Fruit fly (Drosophila melanogaster) whole organism, embryonic: ENCODE measurements around the gene BRWD3.

Experiments used
- CG11696 ChIP-seq: fragments of 200-800 bp; sonication (Bioruptor generic); IDR thresholded peaks from 2 replicates; pipeline ENCODE4 v1.3.6; 2022; ENCODE audit warnings: missing biosample characterization, missing genetic modification characterization
- CG12219 ChIP-seq: fragments of 200-800 bp; sonication (Bioruptor generic); optimal IDR thresholded peaks from 3 replicates; lab custom pipeline; 2018; ENCODE audit warnings: missing biosample characterization, mild to moderate bottlenecking, missing genetic modification characterization
- CG12744 ChIP-seq: fragments of 200-800 bp; sonication (Bioruptor generic); optimal IDR thresholded peaks from 2 replicates; lab custom pipeline; 2016; ENCODE audit warnings: missing biosample characterization, missing genetic modification characterization
- CG12942 ChIP-seq: fragments of 200-800 bp; sonication (Bioruptor generic); optimal IDR thresholded peaks from 3 replicates; lab custom pipeline; 2016; ENCODE audit warnings: missing biosample characterization, missing genetic modification characterization
- CG13775 ChIP-seq: fragments of 200-800 bp; sonication (Bioruptor generic); optimal IDR thresholded peaks from 3 replicates; lab custom pipeline; 2017; ENCODE audit warnings: missing biosample characterization, mild to moderate bottlenecking, missing genetic modification characterization
- CG14965 ChIP-seq: fragments of 200-800 bp; sonication (Bioruptor generic); optimal IDR thresholded peaks from 2 replicates; lab custom pipeline; 2016; ENCODE audit warnings: missing biosample characterization, missing genetic modification characterization, borderline replicate concordance
- CG15073 ChIP-seq: fragments of 200-800 bp; sonication (Bioruptor generic); optimal IDR thresholded peaks from 2 replicates; lab custom pipeline; 2016; ENCODE audit warnings: missing biosample characterization, missing genetic modification characterization
- CG15269 ChIP-seq: fragments of 200-800 bp; sonication (Bioruptor generic); optimal IDR thresholded peaks from 2 replicates; lab custom pipeline; 2018; ENCODE audit warnings: missing biosample characterization, mild to moderate bottlenecking, missing genetic modification characterization, moderate library complexity
- CG15601 ChIP-seq: fragments of 200-800 bp; sonication (Bioruptor generic); optimal IDR thresholded peaks from 3 replicates; lab custom pipeline; 2019; ENCODE audit warnings: missing biosample characterization, mild to moderate bottlenecking, missing genetic modification characterization, moderate library complexity
- CG17359 ChIP-seq: fragments of 200-800 bp; sonication (Bioruptor generic); optimal IDR thresholded peaks from 3 replicates; lab custom pipeline; 2018; ENCODE audit warnings: missing biosample characterization, mild to moderate bottlenecking, missing genetic modification characterization, moderate library complexity
- CG17385 ChIP-seq: fragments of 200-800 bp; sonication (Bioruptor generic); optimal IDR thresholded peaks from 3 replicates; lab custom pipeline; 2018; ENCODE audit warnings: missing biosample characterization, mild to moderate bottlenecking, missing genetic modification characterization
- CG18011 ChIP-seq: fragments of 200-800 bp; sonication (Bioruptor generic); optimal IDR thresholded peaks from 2 replicates; lab custom pipeline; 2017; ENCODE audit warnings: missing biosample characterization, missing genetic modification characterization, mild to moderate bottlenecking, moderate library complexity, missing genotype
- CG32772 ChIP-seq: fragments of 200-800 bp; sonication (Bioruptor generic); IDR thresholded peaks from 2 replicates; pipeline ENCODE4 v1.3.6; 2022; ENCODE audit warnings: missing biosample characterization, missing genetic modification characterization
- CG5180 ChIP-seq: fragments of 200-800 bp; sonication (Bioruptor generic); optimal IDR thresholded peaks from 3 replicates; lab custom pipeline; 2017; ENCODE audit warnings: missing biosample characterization, missing genetic modification characterization, mild to moderate bottlenecking, moderate library complexity, missing genetic modification reagents
- CG7745 ChIP-seq: fragments of 200-800 bp; sonication (Bioruptor generic); optimal IDR thresholded peaks from 2 replicates; lab custom pipeline; 2018; ENCODE audit warnings: missing biosample characterization, mild to moderate bottlenecking, missing genetic modification characterization, moderate library complexity
- CG8924 ChIP-seq: fragments of 200-800 bp; optimal IDR thresholded peaks from 3 replicates; lab custom pipeline; 2019; ENCODE audit warnings: missing biosample characterization, mild to moderate bottlenecking, missing genetic modification characterization, moderate library complexity
- CG9437 ChIP-seq: fragments of 200-800 bp; sonication (Bioruptor generic); optimal IDR thresholded peaks from 2 replicates; lab custom pipeline; 2018; ENCODE audit warnings: missing biosample characterization, mild to moderate bottlenecking, missing genetic modification characterization
- CG9609 ChIP-seq: fragments of 200-800 bp; sonication (Bioruptor generic); optimal IDR thresholded peaks from 3 replicates; lab custom pipeline; 2016; ENCODE audit warnings: missing biosample characterization, missing genetic modification characterization
- CoRest ChIP-seq: fragments of 200-800 bp; sonication (Bioruptor generic); optimal IDR thresholded peaks from 3 replicates; lab custom pipeline; 2018; ENCODE audit warnings: missing biosample characterization, mild to moderate bottlenecking, missing genetic modification characterization, moderate library complexity
- D19B ChIP-seq: fragments of 200-800 bp; sonication (Bioruptor generic); optimal IDR thresholded peaks from 2 replicates; lab custom pipeline; 2017; ENCODE audit warnings: missing biosample characterization, mild to moderate bottlenecking, missing genetic modification characterization
- Hand ChIP-seq: fragments of 200-800 bp; sonication (Bioruptor generic); optimal IDR thresholded peaks from 2 replicates; lab custom pipeline; 2017; ENCODE audit warnings: mild to moderate bottlenecking, missing biosample characterization, missing genetic modification reagents, missing genetic modification characterization
- Hr51 ChIP-seq, 2 experiments: fragments of 200-800 bp; sonication (Bioruptor generic); optimal IDR thresholded peaks; 2 replicates in 1 of 2; 3 replicates in 1 of 2; lab custom pipeline; 2016 to 2018; ENCODE audit warnings: missing biosample characterization in 2 of 2, missing genetic modification characterization in 2 of 2, mild to moderate bottlenecking in 1 of 2, moderate library complexity in 1 of 2
- Hr78 ChIP-seq, 2 experiments: fragments of 200-800 bp in 1 of 2; fragments of >200 bp in 1 of 2; sonication (Bioruptor generic) in 1 of 2; optimal IDR thresholded peaks; 2 replicates each; lab custom pipeline; 2017 to 2019; ENCODE audit warnings: missing biosample characterization in 2 of 2, missing genetic modification characterization in 2 of 2, mild to moderate bottlenecking in 1 of 2, moderate library complexity in 1 of 2
- Jarid2 ChIP-seq: fragments of 200-800 bp; sonication (Bioruptor generic); optimal IDR thresholded peaks from 3 replicates; lab custom pipeline; 2017; ENCODE audit warnings: mild to moderate bottlenecking, missing biosample characterization, missing genetic modification reagents, missing genetic modification characterization
- Oaz ChIP-seq: fragments of 200-800 bp; sonication (Bioruptor generic); IDR thresholded peaks from 2 replicates; pipeline ENCODE4 v1.3.6; 2022; ENCODE audit warnings: missing biosample characterization, missing genetic modification characterization
- PHDP ChIP-seq: fragments of 200-800 bp; sonication (Bioruptor generic); optimal IDR thresholded peaks from 3 replicates; lab custom pipeline; 2018; ENCODE audit warnings: missing biosample characterization, mild to moderate bottlenecking, missing genetic modification characterization, moderate library complexity
- Poxn ChIP-seq: fragments of 200-800 bp; sonication (Bioruptor generic); IDR thresholded peaks from 2 replicates; pipeline ENCODE4 v1.3.6; 2022; ENCODE audit warnings: missing biosample characterization, missing genetic modification characterization
- Ravus ChIP-seq: fragments of 200-800 bp; sonication (Bioruptor generic); IDR thresholded peaks from 2 replicates; pipeline ENCODE4 v1.3.6; 2022; ENCODE audit warnings: missing biosample characterization, missing genetic modification characterization
- Scr ChIP-seq: fragments of 200-800 bp; sonication (Bioruptor generic); IDR thresholded peaks from 2 replicates; pipeline ENCODE4 v1.3.6; 2022; ENCODE audit warnings: missing biosample characterization, missing genetic modification characterization; ENCODE audit not compliant: partially characterized antibody
- Trl ChIP-seq, 3 experiments: fragments of >200 bp in 2 of 3; fragments of 200-800 bp in 1 of 3; sonication (Bioruptor generic) in 1 of 3; optimal IDR thresholded peaks; 2 replicates in 1 of 3; 3 replicates in 2 of 3; lab custom pipeline; 2016 to 2017; ENCODE audit warnings: missing biosample characterization in 1 of 3, missing genetic modification characterization in 1 of 3
- Xbp1 ChIP-seq: fragments of 200-800 bp; sonication (Bioruptor generic); optimal IDR thresholded peaks from 3 replicates; lab custom pipeline; 2016; ENCODE audit warnings: missing biosample characterization, mild to moderate bottlenecking, missing genetic modification characterization
- Xrp1 ChIP-seq: fragments of 200-800 bp; sonication (Bioruptor generic); IDR thresholded peaks from 2 replicates; pipeline ENCODE4 v1.3.6; 2022; ENCODE audit warnings: missing biosample characterization, missing genetic modification characterization
- amos ChIP-seq: fragments of 200-800 bp; sonication (Bioruptor generic); IDR thresholded peaks from 2 replicates; pipeline ENCODE4 v1.3.6; 2022; ENCODE audit warnings: missing biosample characterization, missing genetic modification characterization; ENCODE audit not compliant: partially characterized antibody
- bsh ChIP-seq, 2 experiments: fragments of 200-800 bp; sonication (Bioruptor generic); optimal IDR thresholded peaks; 2 replicates each; lab custom pipeline; 2017 to 2018; ENCODE audit warnings: mild to moderate bottlenecking in 2 of 2, missing biosample characterization in 2 of 2, missing genetic modification characterization in 2 of 2, moderate library complexity in 1 of 2
- caup ChIP-seq: fragments of 200-800 bp; sonication (Bioruptor generic); optimal IDR thresholded peaks from 3 replicates; lab custom pipeline; 2017; ENCODE audit warnings: missing biosample characterization, mild to moderate bottlenecking, missing genetic modification characterization, moderate library complexity; ENCODE audit not compliant: severe bottlenecking
- disco-r ChIP-seq: fragments of 200-800 bp; sonication (Bioruptor generic); optimal IDR thresholded peaks from 2 replicates; lab custom pipeline; 2016; ENCODE audit warnings: missing biosample characterization, missing genetic modification characterization
- dmrt11E ChIP-seq: fragments of 200-800 bp; sonication (Bioruptor generic); optimal IDR thresholded peaks from 3 replicates; lab custom pipeline; 2018; ENCODE audit warnings: missing biosample characterization, mild to moderate bottlenecking, missing genetic modification characterization, moderate library complexity
- fd3F ChIP-seq: fragments of 200-800 bp; sonication (Bioruptor generic); optimal IDR thresholded peaks from 2 replicates; lab custom pipeline; 2018; ENCODE audit warnings: missing biosample characterization, mild to moderate bottlenecking, missing genetic modification characterization, moderate library complexity
- her ChIP-seq: fragments of 200-800 bp; sonication (Bioruptor generic); optimal IDR thresholded peaks from 2 replicates; lab custom pipeline; 2016; ENCODE audit warnings: missing biosample characterization, missing genetic modification characterization
- ind ChIP-seq: fragments of 200-800 bp; sonication (Bioruptor generic); optimal IDR thresholded peaks from 3 replicates; lab custom pipeline; 2016; ENCODE audit warnings: missing biosample characterization, missing genetic modification characterization
- insv ChIP-seq, 2 experiments: fragments of 200-800 bp; sonication (Bioruptor generic); optimal IDR thresholded peaks; 3 replicates each; lab custom pipeline; 2016 to 2018; ENCODE audit warnings: missing biosample characterization in 2 of 2, missing genetic modification characterization in 2 of 2
- jigr1 ChIP-seq: fragments of 200-800 bp; sonication (Bioruptor generic); IDR thresholded peaks from 3 replicates; pipeline ENCODE4 v1.3.6; 2022; ENCODE audit warnings: missing biosample characterization, missing genetic modification characterization
- luna ChIP-seq: fragments of 200-800 bp; sonication (Bioruptor generic); optimal IDR thresholded peaks from 2 replicates; lab custom pipeline; 2016; ENCODE audit warnings: missing biosample characterization, missing genetic modification characterization
- oc ChIP-seq: fragments of 200-800 bp; sonication (Bioruptor generic); optimal IDR thresholded peaks from 2 replicates; lab custom pipeline; 2018; ENCODE audit warnings: missing biosample characterization, mild to moderate bottlenecking, missing genetic modification characterization, moderate library complexity
- sc ChIP-seq, 3 experiments: fragments of >200 bp in 2 of 3; fragments of 200-800 bp in 1 of 3; sonication (Bioruptor generic) in 1 of 3; optimal IDR thresholded peaks; 2 replicates in 2 of 3; 3 replicates in 1 of 3; lab custom pipeline; 2017; ENCODE audit warnings: mild to moderate bottlenecking in 1 of 3, missing biosample characterization in 1 of 3, missing genetic modification characterization in 1 of 3, missing genetic modification reagents in 1 of 3

BRWD3 gene

DNA sequence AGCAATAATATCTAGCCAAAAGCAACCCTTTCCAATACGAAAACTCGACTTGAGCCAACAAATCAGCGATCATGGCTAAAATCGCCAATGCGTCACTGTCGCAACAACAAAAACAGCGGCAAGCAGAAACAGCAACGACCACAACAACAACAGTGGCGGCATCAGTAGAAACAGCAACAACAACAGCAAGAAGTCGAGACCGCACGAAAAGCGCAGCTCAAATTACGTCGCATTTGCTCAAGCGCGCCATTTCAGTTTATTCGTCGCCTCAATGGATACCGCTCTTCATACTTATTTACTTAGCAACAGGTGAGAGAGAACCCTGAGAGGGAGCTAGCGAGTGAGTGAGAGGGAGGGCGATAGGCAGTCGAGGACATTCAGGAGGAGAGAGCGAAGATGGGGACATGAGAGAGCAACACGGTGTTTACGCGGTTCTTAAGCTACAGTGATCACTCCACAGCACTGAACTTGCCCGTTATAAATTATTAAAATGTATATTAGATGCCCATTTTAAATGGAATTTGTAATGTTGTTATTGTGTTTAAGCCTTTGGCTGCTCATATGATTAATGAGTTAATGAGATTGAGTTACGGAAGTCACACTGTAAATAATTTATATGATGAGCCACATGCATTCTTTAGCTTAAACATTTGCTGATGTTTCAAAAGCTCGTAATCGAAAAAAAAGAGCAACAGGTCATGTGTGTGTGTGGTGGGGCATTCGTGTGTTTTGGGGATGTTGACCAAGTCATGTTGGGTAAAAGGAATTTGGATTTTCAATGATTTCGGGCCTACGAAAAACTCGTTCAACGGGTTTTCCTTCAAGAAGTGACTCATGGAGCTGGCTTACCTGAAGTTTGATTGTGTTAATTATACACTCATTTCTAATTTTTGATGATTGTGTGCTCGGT, 23.0 kb upstream of the BRWD3 start (continued):
- TF ChIP-seq PHDP (peak; percentile 78), CG7745 (tag; lab: Kevin White, UChicago) (no peak), Hr51 (GFP tag; optimal IDR thresholded peaks at IDR 0.05; lab: Kevin White, UChicago) (peak; percentile 67 to 78), amos (GFP tag; lab: Robert Waterston, UW) (no peak), Poxn (GFP tag; lab: Robert Waterston, UW) (peak; percentile 63), Oaz (GFP tag; lab: Robert Waterston, UW) (peak; percentile 37; the same call in 1 of the 2 replicates), caup (peak; percentile 78), CG8924 (tag; lab: Kevin White, UChicago) (peak; percentile 80), jigr1 (no peak), CG32772 (GFP tag; lab: Robert Waterston, UW) (peak; percentile 74), fd3F (GFP tag; lab: Kevin White, UChicago) (peak; percentile 79), oc (tag; lab: Kevin White, UChicago) (peak; percentile 72), Scr (GFP tag; lab: Robert Waterston, UW) (no peak), CoRest (peak; percentile 85), CG17359 (peak; percentile 76), CG12219 (GFP tag; lab: Kevin White, UChicago) (peak; percentile 79), bsh (GFP tag; optimal IDR thresholded peaks at IDR 0.05; lab: Kevin White, UChicago) (peak; percentile 82 to 90), D19B (GFP tag; lab: Kevin White, UChicago) (peak; percentile 29), CG9437 (GFP tag; lab: Kevin White, UChicago) (peak; percentile 49), Hand (GFP tag; lab: Kevin White, UChicago) (peak; percentile 34), Jarid2 (no peak), CG14965 (GFP tag; lab: Kevin White, UChicago) (no peak), Hr78 (GFP tag; optimal IDR thresholded peaks at IDR 0.05; lab: Kevin White, UChicago) (no peak), Xbp1 (GFP tag; lab: Kevin White, UChicago) (peak; percentile 80), Trl (optimal IDR thresholded peaks at IDR 0.05; lab: Kevin White, UChicago) (peak; percentile 60 to 66), Trl (GFP tag; optimal IDR thresholded peaks at IDR 0.05; lab: Kevin White, UChicago) (peak; percentile 62), her (GFP tag; lab: Kevin White, UChicago) (peak; percentile 45), CG9609 (GFP tag; lab: Kevin White, UChicago) (peak; percentile 46), dmrt11E (tag; lab: Kevin White, UChicago) (peak; percentile 85), CG15601 (tag; lab: Kevin White, UChicago) (peak; percentile 60), CG17385 (peak; percentile 78), CG5180 (GFP tag; lab: Kevin White, UChicago) (no peak), disco-r (GFP tag; lab: Kevin White, UChicago) (peak; percentile 19), CG12942 (peak; percentile 58), insv (GFP tag; optimal IDR thresholded peaks at IDR 0.05; lab: Kevin White, UChicago) (no peak), CG12744 (GFP tag; lab: Kevin White, UChicago) (peak; percentile 76), CG13775 (GFP tag; lab: Kevin White, UChicago) (peak; percentile 77), CG15073 (GFP tag; lab: Kevin White, UChicago) (peak; percentile 25), CG15269 (tag; lab: Kevin White, UChicago) (peak; percentile 88), ind (GFP tag; lab: Kevin White, UChicago) (peak; percentile 63), CG11696 (GFP tag; lab: Robert Waterston, UW) (peak; percentile 76), CG18011 (GFP tag; lab: Kevin White, UChicago) (peak; percentile 52), Ravus (no peak; the same call in none of the 2 replicates), sc (optimal IDR thresholded peaks at IDR 0.05; lab: Kevin White, UChicago) (no peak), sc (GFP tag; optimal IDR thresholded peaks at IDR 0.05; lab: Kevin White, UChicago) (peak; percentile 22), Xrp1 (GFP tag; lab: Robert Waterston, UW) (peak; percentile 86), luna (GFP tag; lab: Kevin White, UChicago) (no peak)
